Worm (Caenorhabditis elegans) whole organism, mixed stage, embryonic: Measurements from ENCODE around the gene vha-9.

Experiments used
- M03D4.4 ChIP-seq: sonication (generic microtip); optimal IDR thresholded peaks from 2 replicates; lab custom pipeline; 2017; ENCODE audit warnings: mild to moderate bottlenecking, missing genetic modification characterization, missing compliant biosample characterization
- bed-3 ChIP-seq: fragments of 200-800 bp; sonication (Bioruptor generic); optimal IDR thresholded peaks from 3 replicates; lab custom pipeline; 2018; ENCODE audit warnings: mild to moderate bottlenecking, missing genetic modification characterization, moderate library complexity, missing compliant biosample characterization
- blmp-1 ChIP-seq: fragments of 150-350 bp; optimal IDR thresholded peaks from 2 replicates; lab custom pipeline; 2014; ENCODE audit warnings: missing biosample characterization, missing genetic modification characterization
- ceh-39 ChIP-seq: fragments of 150-350 bp; optimal IDR thresholded peaks from 2 replicates; lab custom pipeline; 2014; ENCODE audit warnings: missing biosample characterization, missing genetic modification characterization
- ceh-43 ChIP-seq: fragments of 200-800 bp; sonication (Bioruptor generic); optimal IDR thresholded peaks from 2 replicates; lab custom pipeline; 2018; ENCODE audit warnings: mild to moderate bottlenecking, missing genetic modification characterization, moderate library complexity, missing compliant biosample characterization
- ceh-83 ChIP-seq: fragments of 200-800 bp; sonication (Bioruptor generic); optimal IDR thresholded peaks from 2 replicates; lab custom pipeline; 2018; ENCODE audit warnings: mild to moderate bottlenecking, missing genetic modification characterization, missing compliant biosample characterization
- ces-1 ChIP-seq: fragments of 150-350 bp; optimal IDR thresholded peaks from 2 replicates; lab custom pipeline; 2014; ENCODE audit warnings: missing biosample characterization, missing genetic modification reagents, missing genetic modification characterization
- drap-1 ChIP-seq: fragments of 200-800 bp; sonication (Bioruptor generic); optimal IDR thresholded peaks from 3 replicates; lab custom pipeline; 2018; ENCODE audit warnings: mild to moderate bottlenecking, missing genetic modification characterization, missing compliant biosample characterization
- elt-1 ChIP-seq: sonication (generic microtip); optimal IDR thresholded peaks from 2 replicates; lab custom pipeline; 2017; ENCODE audit warnings: missing genetic modification characterization, mild to moderate bottlenecking, missing compliant biosample characterization, antibody characterized with exemption, moderate library complexity, borderline replicate concordance; ENCODE audit not compliant: insufficient read depth
- elt-3 ChIP-seq: fragments of 150-350 bp; optimal IDR thresholded peaks from 2 replicates; lab custom pipeline; 2014; ENCODE audit warnings: missing biosample characterization, missing genetic modification characterization
- flh-1 ChIP-seq: fragments of 200-800 bp; sonication (Bioruptor generic); optimal IDR thresholded peaks from 2 replicates; lab custom pipeline; 2018; ENCODE audit warnings: mild to moderate bottlenecking, missing genetic modification characterization, moderate library complexity, missing compliant biosample characterization
- ham-2 ChIP-seq: fragments of 200-800 bp; sonication (Bioruptor generic); optimal IDR thresholded peaks from 2 replicates; lab custom pipeline; 2018; ENCODE audit warnings: mild to moderate bottlenecking, missing genetic modification characterization, missing compliant biosample characterization
- hlh-1 ChIP-seq: fragments of 150-350 bp; optimal IDR thresholded peaks from 2 replicates; lab custom pipeline; 2014; ENCODE audit warnings: missing biosample characterization, missing genetic modification reagents, missing genetic modification characterization
- lin-13 ChIP-seq: fragments of 150-350 bp; optimal IDR thresholded peaks from 2 replicates; lab custom pipeline; 2014; ENCODE audit warnings: missing biosample characterization, missing genetic modification characterization
- lin-32 ChIP-seq: fragments of 200-800 bp; sonication (Bioruptor generic); optimal IDR thresholded peaks from 2 replicates; lab custom pipeline; 2018; ENCODE audit warnings: mild to moderate bottlenecking, missing genetic modification characterization, missing compliant biosample characterization
- lsy-2 ChIP-seq: fragments of 150-350 bp; optimal IDR thresholded peaks from 2 replicates; lab custom pipeline; 2014; ENCODE audit warnings: missing biosample characterization, missing genetic modification characterization
- mab-5 ChIP-seq: fragments of 150-350 bp; optimal IDR thresholded peaks from 2 replicates; lab custom pipeline; 2014; ENCODE audit warnings: missing biosample characterization, missing genetic modification characterization
- mep-1 ChIP-seq: fragments of 150-350 bp; optimal IDR thresholded peaks from 2 replicates; lab custom pipeline; 2017; ENCODE audit warnings: missing biosample characterization, missing genetic modification reagents, missing genetic modification characterization, inconsistent platforms
- nhr-12 ChIP-seq: fragments of 150-350 bp; optimal IDR thresholded peaks from 2 replicates; lab custom pipeline; 2014; ENCODE audit warnings: missing biosample characterization, missing genetic modification characterization
- nhr-2 ChIP-seq: fragments of 150-350 bp; optimal IDR thresholded peaks from 2 replicates; lab custom pipeline; 2014; ENCODE audit warnings: missing biosample characterization, missing genetic modification characterization
- nhr-237 ChIP-seq: fragments of 150-350 bp; optimal IDR thresholded peaks from 2 replicates; lab custom pipeline; 2014; ENCODE audit warnings: missing biosample characterization, missing genetic modification characterization
- nhr-28 ChIP-seq: fragments of 150-350 bp; optimal IDR thresholded peaks from 2 replicates; lab custom pipeline; 2014; ENCODE audit warnings: missing biosample characterization, missing genetic modification characterization
- nhr-76 ChIP-seq: sonication (generic microtip); optimal IDR thresholded peaks from 2 replicates; lab custom pipeline; 2017; ENCODE audit warnings: missing biosample characterization, missing genetic modification characterization
- pha-4 ChIP-seq: fragments of 150-350 bp; optimal IDR thresholded peaks from 2 replicates; lab custom pipeline; 2018; ENCODE audit warnings: missing biosample characterization, missing genetic modification reagents, missing genetic modification characterization
- sem-2 ChIP-seq: fragments of 200-800 bp; sonication (Bioruptor generic); optimal IDR thresholded peaks from 2 replicates; lab custom pipeline; 2018; ENCODE audit warnings: mild to moderate bottlenecking, missing genetic modification characterization, missing compliant biosample characterization
- snpc-4 ChIP-seq: fragments of 150-350 bp; optimal IDR thresholded peaks from 2 replicates; lab custom pipeline; 2014; ENCODE audit warnings: missing biosample characterization, missing genetic modification characterization
- sptf-1 ChIP-seq: sonication (generic microtip); optimal IDR thresholded peaks from 2 replicates; lab custom pipeline; 2017; ENCODE audit warnings: mild to moderate bottlenecking, missing genetic modification characterization, moderate library complexity, missing compliant biosample characterization
- tbx-8 ChIP-seq: fragments of 200-800 bp; sonication (Bioruptor generic); optimal IDR thresholded peaks from 2 replicates; lab custom pipeline; 2018; ENCODE audit warnings: mild to moderate bottlenecking, missing genetic modification characterization, moderate library complexity, missing compliant biosample characterization
- unc-120 ChIP-seq: sonication (generic microtip); optimal IDR thresholded peaks from 2 replicates; lab custom pipeline; 2017; ENCODE audit warnings: missing genetic modification characterization, missing compliant biosample characterization; ENCODE audit not compliant: poor library complexity, severe bottlenecking
- unc-39 ChIP-seq: fragments of 150-350 bp; optimal IDR thresholded peaks from 2 replicates; lab custom pipeline; 2014; ENCODE audit warnings: missing biosample characterization, missing genetic modification characterization
- unc-62 ChIP-seq: fragments of 150-350 bp; optimal IDR thresholded peaks from 2 replicates; lab custom pipeline; 2014; ENCODE audit warnings: missing biosample characterization, missing genetic modification reagents, missing genetic modification characterization
- zip-8 ChIP-seq: fragments of 150-350 bp; optimal IDR thresholded peaks from 2 replicates; lab custom pipeline; 2014; ENCODE audit warnings: missing biosample characterization, missing genetic modification characterization
- ztf-11 ChIP-seq: fragments of 150-350 bp; optimal IDR thresholded peaks from 2 replicates; lab custom pipeline; 2014; ENCODE audit warnings: missing biosample characterization, missing genetic modification characterization

Gene vha-9

ce11 chrII:10316119-10316518, 12.6 kb upstream of the vha-9 start, which contains the start of gene gcy-5:
TSS of gene gcy-5 (minus strand) at chrII:10316219.
- TF ChIP-seq sptf-1 (no peak), unc-62 (GFP tag; lab: Kevin White, UChicago) (no peak), blmp-1 (no peak), ham-2 (GFP tag; lab: Kevin White, UChicago) (no peak), ceh-43 (GFP tag; lab: Kevin White, UChicago) (no peak), snpc-4 (tag; lab: Kevin White, UChicago) (no peak), nhr-2 (tag; lab: Kevin White, UChicago) (no peak), nhr-28 (tag; lab: Kevin White, UChicago) (no peak), bed-3 (no peak), flh-1 (no peak), lin-13 (tag; lab: Kevin White, UChicago) (no peak), ces-1 (GFP tag; lab: Kevin White, UChicago) (no peak), nhr-76 (tag; lab: Kevin White, UChicago) (no peak), sem-2 (no peak), nhr-12 (tag; lab: Kevin White, UChicago) (no peak), mab-5 (tag; lab: Kevin White, UChicago) (no peak), pha-4 (tag; lab: Kevin White, UChicago) (no peak), lin-32 (GFP tag; lab: Kevin White, UChicago) (no peak), unc-120 (no peak), ceh-83 (GFP tag; lab: Kevin White, UChicago) (no peak)

- TF ChIP-seq unc-62 (GFP tag; lab: Kevin White, UChicago) (no peak), ceh-43 (GFP tag; lab: Kevin White, UChicago) (no peak), nhr-28 (tag; lab: Kevin White, UChicago) (no peak), ceh-83 (GFP tag; lab: Kevin White, UChicago) (no peak), elt-1 (tag; lab: Kevin White, UChicago) (no peak), flh-1 (no peak), elt-3 (no peak), bed-3 (no peak), unc-39 (tag; lab: Kevin White, UChicago) (no peak)
Measured at ce11 chrII:10315252-10315651, 11.7 kb upstream of the vha-9 start, which contains the start of gene idpp-8. TSS of gene idpp-8 (plus strand) at chrII:10315552.

- TF ChIP-seq tbx-8 (GFP tag; lab: Kevin White, UChicago) (no peak), drap-1 (no peak), blmp-1 (no peak), elt-1 (tag; lab: Kevin White, UChicago) (no peak), nhr-237 (no peak), lsy-2 (tag; lab: Kevin White, UChicago) (no peak), sem-2 (no peak), hlh-1 (tag; lab: Kevin White, UChicago) (no peak), ham-2 (GFP tag; lab: Kevin White, UChicago) (no peak), nhr-12 (tag; lab: Kevin White, UChicago) (no peak), sptf-1 (no peak), nhr-2 (tag; lab: Kevin White, UChicago) (no peak), ceh-43 (GFP tag; lab: Kevin White, UChicago) (no peak), mep-1 (tag; lab: Kevin White, UChicago) (no peak)
Measured at ce11 chrII:10311973-10312372, 8.5 kb upstream of the vha-9 start, which contains the start of gene srlf-34. TSS of gene srlf-34 (plus strand) at chrII:10312293.

ce11 chrII:10309337-10309736, 5.8 kb upstream of the vha-9 start, which contains the start of gene ZK970.8:
TSS of gene ZK970.8 (plus strand) at chrII:10309637.
- TF ChIP-seq nhr-12 (tag; lab: Kevin White, UChicago), result no peak
- no peak for TF ChIP-seq nhr-2 (tag; lab: Kevin White, UChicago)
- no peak for TF ChIP-seq mab-5 (tag; lab: Kevin White, UChicago)
- no peak for TF ChIP-seq ztf-11 (tag; lab: Kevin White, UChicago)
- TF ChIP-seq nhr-237, result no peak
- TF ChIP-seq pha-4 (tag; lab: Kevin White, UChicago), result no peak
- no peak for TF ChIP-seq snpc-4 (tag; lab: Kevin White, UChicago)
- TF ChIP-seq tbx-8 (GFP tag; lab: Kevin White, UChicago), result no peak
- TF ChIP-seq ham-2 (GFP tag; lab: Kevin White, UChicago), result no peak
- no peak for TF ChIP-seq bed-3
- no peak for TF ChIP-seq M03D4.4 (tag; lab: Kevin White, UChicago)
- no peak for TF ChIP-seq ceh-39
- no peak for TF ChIP-seq mep-1 (tag; lab: Kevin White, UChicago)
- TF ChIP-seq zip-8, result no peak
